Worm (Caenorhabditis elegans) whole organism, early embryonic: ENCODE data around the gene sox-4.

Experiments
- ceh-13 ChIP-seq: fragments of 200-800 bp; sonication (Bioruptor generic); optimal IDR thresholded peaks from 2 replicates; lab custom pipeline; 2018; ENCODE audit warnings: mild to moderate bottlenecking, missing genetic modification characterization, missing compliant biosample characterization
- hnd-1 ChIP-seq: sonication (generic microtip); optimal IDR thresholded peaks from 2 replicates; lab custom pipeline; 2016; ENCODE audit warnings: missing genetic modification characterization, missing compliant biosample characterization
- pes-1 ChIP-seq: fragments of 200-800 bp; sonication (Bioruptor generic); IDR thresholded peaks from 2 replicates; pipeline ENCODE4 v1.3.6; 2022; ENCODE audit warnings: missing genetic modification reagents, missing genetic modification characterization, missing compliant biosample characterization
- scrt-1 ChIP-seq: fragments of 200-800 bp; sonication (Bioruptor generic); IDR thresholded peaks from 2 replicates; pipeline ENCODE4 v1.3.6; 2022; ENCODE audit warnings: missing genetic modification characterization, missing compliant biosample characterization

ce11 chrX:3455561-3455960 lies 53.2 kb downstream of the sox-4 start:
- TF ChIP-seq hnd-1 (tag; lab: Kevin White, UChicago) (no peak), ceh-13 (no peak), pes-1 (GFP tag; lab: Robert Waterston, UW) (no peak), scrt-1 (GFP tag; lab: Robert Waterston, UW) (no peak)
